Worm (Caenorhabditis elegans) whole organism, early embryonic: ENCODE measurements around the gene tasp-1.

Source experiments
- B0310.2 ChIP-seq: sonication (generic microtip); optimal IDR thresholded peaks from 2 replicates; lab custom pipeline; 2016; ENCODE audit warnings: mild to moderate bottlenecking, missing genetic modification characterization, missing compliant biosample characterization
- F13C5.2 ChIP-seq: sonication (generic microtip); optimal IDR thresholded peaks from 2 replicates; lab custom pipeline; 2017; ENCODE audit warnings: mild to moderate bottlenecking, missing genetic modification characterization, inconsistent platforms, missing compliant biosample characterization
- ama-1 ChIP-seq: fragments of 150-350 bp; optimal IDR thresholded peaks from 2 replicates; lab custom pipeline; 2014
- ceh-13 ChIP-seq: fragments of 200-800 bp; sonication (Bioruptor generic); optimal IDR thresholded peaks from 2 replicates; lab custom pipeline; 2018; ENCODE audit warnings: mild to moderate bottlenecking, missing genetic modification characterization, missing compliant biosample characterization
- ceh-36 ChIP-seq: sonication (generic microtip); optimal IDR thresholded peaks from 2 replicates; lab custom pipeline; 2016; ENCODE audit warnings: missing genetic modification characterization, inconsistent platforms, missing compliant biosample characterization
- flt-1 ChIP-seq: fragments of 200-800 bp; sonication (Bioruptor generic); IDR thresholded peaks from 2 replicates; pipeline ENCODE4 v1.3.6; 2022; ENCODE audit warnings: missing genetic modification characterization, missing compliant biosample characterization
- hmbx-1 ChIP-seq: sonication (generic microtip); optimal IDR thresholded peaks from 2 replicates; lab custom pipeline; 2016; ENCODE audit warnings: mild to moderate bottlenecking, missing genetic modification characterization, missing compliant biosample characterization
- hmg-4 ChIP-seq: fragments of 200-800 bp; sonication (Bioruptor generic); optimal IDR thresholded peaks from 2 replicates; lab custom pipeline; 2018; ENCODE audit warnings: mild to moderate bottlenecking, missing genetic modification characterization, missing compliant biosample characterization
- pes-1 ChIP-seq: fragments of 200-800 bp; sonication (Bioruptor generic); IDR thresholded peaks from 2 replicates; pipeline ENCODE4 v1.3.6; 2022; ENCODE audit warnings: missing genetic modification reagents, missing genetic modification characterization, missing compliant biosample characterization
- scrt-1 ChIP-seq: fragments of 200-800 bp; sonication (Bioruptor generic); IDR thresholded peaks from 2 replicates; pipeline ENCODE4 v1.3.6; 2022; ENCODE audit warnings: missing genetic modification characterization, missing compliant biosample characterization
- tbx-11 ChIP-seq: fragments of 200-800 bp; sonication (Bioruptor generic); IDR thresholded peaks from 2 replicates; pipeline ENCODE4 v1.3.6; 2022; ENCODE audit warnings: missing genetic modification characterization, missing compliant biosample characterization
- tbx-37 ChIP-seq: fragments of 200-800 bp; sonication (Bioruptor generic); conservative IDR thresholded peaks from 2 replicates; pipeline ENCODE4 v1.3.6; 2022; ENCODE audit warnings: missing genetic modification reagents, missing genetic modification characterization, missing compliant biosample characterization
- tra-4 ChIP-seq: sonication (generic microtip); optimal IDR thresholded peaks from 2 replicates; lab custom pipeline; 2017; ENCODE audit warnings: missing genetic modification characterization, missing compliant biosample characterization

ce11 chrIII:10802032-10802431, 42.9 kb downstream of the tasp-1 start, which contains the start of gene K11D9.3:
- TF ChIP-seq ama-1 (lab: Kevin White, UChicago) (no peak), tra-4 (no peak), pes-1 (no peak), ceh-36 (no peak), F13C5.2 (tag; lab: Kevin White, UChicago) (no peak), scrt-1 (GFP tag; lab: Robert Waterston, UW) (no peak), B0310.2 (tag; lab: Kevin White, UChicago) (no peak), ceh-13 (GFP tag; lab: Kevin White, UChicago) (no peak), tbx-37 (GFP tag; lab: Robert Waterston, UW) (no peak), flt-1 (GFP tag; lab: Robert Waterston, UW) (no peak), hmbx-1 (tag; lab: Kevin White, UChicago) (no peak), hmg-4 (GFP tag; lab: Kevin White, UChicago) (no peak), tbx-11 (GFP tag; lab: Robert Waterston, UW) (no peak)
